Worm (Caenorhabditis elegans): ENCODE data around the gene oac-24.

DNA sequence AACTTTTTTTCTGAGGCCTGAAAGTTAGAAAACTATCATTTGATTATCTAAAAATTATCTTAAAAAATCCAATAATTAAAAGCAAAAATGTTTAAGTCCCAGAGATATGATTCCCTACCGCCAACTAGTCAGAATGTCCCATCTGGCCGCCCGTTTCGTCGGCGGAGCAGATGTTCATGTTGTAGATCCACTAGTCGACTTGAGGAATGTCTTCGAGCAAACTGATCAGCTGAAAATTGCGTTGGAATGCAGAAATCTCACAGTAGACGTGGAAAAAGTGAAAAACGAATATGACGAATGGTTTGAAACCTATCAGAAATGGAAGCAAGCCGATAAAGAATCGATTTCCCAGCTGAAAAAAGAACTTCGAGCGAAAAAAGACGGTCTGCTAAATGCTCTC lies 21.3 kb upstream of the oac-24 start, which contains the start of gene K03B4.1:
- no peak for TF ChIP-seq ama-1 (optimal IDR thresholded peaks at IDR 0.05)
- TF ChIP-seq aly-1 (tag; optimal IDR thresholded peaks at IDR 0.05) = no peak
- no peak for TF ChIP-seq scrt-1 (GFP tag; IDR thresholded peaks at IDR 0.05)
- no peak for TF ChIP-seq ceh-13 (GFP tag; optimal IDR thresholded peaks at IDR 0.05)
